Fruit fly (Drosophila melanogaster) whole organism, prepupa: Measurements from ENCODE around the gene Cyp4d21.
A peak's percentile ranks its signal among the peaks of the same experiment; 100 is the strongest.

ENCODE experiments used
- Blimp-1 ChIP-seq: fragments of 200-800 bp; sonication (Bioruptor generic); optimal IDR thresholded peaks from 3 replicates; lab custom pipeline; 2017; ENCODE audit warnings: missing biosample characterization, missing genetic modification characterization, mild to moderate bottlenecking, moderate library complexity, missing genetic modification reagents
- CG10669 ChIP-seq: fragments of 200-800 bp; sonication (Bioruptor generic); optimal IDR thresholded peaks from 3 replicates; lab custom pipeline; 2018; ENCODE audit warnings: missing biosample characterization, mild to moderate bottlenecking, missing genetic modification characterization, moderate library complexity
- CG11902 ChIP-seq: fragments of 200-800 bp; sonication (Bioruptor generic); optimal IDR thresholded peaks from 3 replicates; lab custom pipeline; 2016; ENCODE audit warnings: missing biosample characterization, missing genetic modification characterization
- CG15336 ChIP-seq: fragments of 200-800 bp; sonication (Bioruptor generic); IDR thresholded peaks from 2 replicates; pipeline ENCODE4 v1.3.6; 2022; ENCODE audit warnings: missing biosample characterization, missing genetic modification characterization
- CG16779 ChIP-seq: fragments of 200-800 bp; sonication (Bioruptor generic); optimal IDR thresholded peaks from 3 replicates; lab custom pipeline; 2017; ENCODE audit warnings: missing biosample characterization, mild to moderate bottlenecking, missing genetic modification characterization
- CG3032 ChIP-seq: fragments of 200-800 bp; optimal IDR thresholded peaks from 2 replicates; lab custom pipeline; 2019; ENCODE audit warnings: missing biosample characterization, mild to moderate bottlenecking, missing genetic modification characterization, moderate library complexity
- CG32006 ChIP-seq: fragments of 200-800 bp; sonication (Bioruptor generic); optimal IDR thresholded peaks from 3 replicates; lab custom pipeline; 2017; ENCODE audit warnings: missing biosample characterization, mild to moderate bottlenecking, missing genetic modification characterization
- CG34406 ChIP-seq: fragments of 200-800 bp; sonication (Bioruptor generic); optimal IDR thresholded peaks from 3 replicates; lab custom pipeline; 2016; ENCODE audit warnings: missing biosample characterization, missing genetic modification characterization
- CG3919 ChIP-seq: fragments of 200-800 bp; sonication (Bioruptor generic); optimal IDR thresholded peaks from 3 replicates; lab custom pipeline; 2016; ENCODE audit warnings: missing biosample characterization, missing genetic modification characterization
- CG4318 ChIP-seq: fragments of 200-800 bp; sonication (Bioruptor generic); optimal IDR thresholded peaks from 3 replicates; lab custom pipeline; 2017; ENCODE audit warnings: missing biosample characterization, mild to moderate bottlenecking, missing genetic modification characterization
- CG6163 ChIP-seq: fragments of 200-800 bp; sonication (Bioruptor generic); IDR thresholded peaks from 3 replicates; pipeline ENCODE4 v1.3.6; 2022; ENCODE audit warnings: missing biosample characterization, missing genetic modification characterization
- CG6276 ChIP-seq: fragments of 200-800 bp; sonication (Bioruptor generic); optimal IDR thresholded peaks from 2 replicates; lab custom pipeline; 2017; ENCODE audit warnings: missing biosample characterization, mild to moderate bottlenecking, missing genetic modification characterization
- CG6792 ChIP-seq: fragments of 200-800 bp; sonication (Bioruptor generic); optimal IDR thresholded peaks from 3 replicates; lab custom pipeline; 2016; ENCODE audit warnings: missing biosample characterization, missing genetic modification characterization
- CG6808 ChIP-seq: fragments of 200-800 bp; sonication (Bioruptor generic); optimal IDR thresholded peaks from 3 replicates; lab custom pipeline; 2017; ENCODE audit warnings: missing biosample characterization, missing genetic modification characterization, mild to moderate bottlenecking, moderate library complexity, missing genetic modification reagents
- CG6854 ChIP-seq: fragments of 200-800 bp; sonication (Bioruptor generic); optimal IDR thresholded peaks from 2 replicates; lab custom pipeline; 2017; ENCODE audit warnings: missing biosample characterization, mild to moderate bottlenecking, missing genetic modification characterization
- CG7368 ChIP-seq: fragments of 200-800 bp; sonication (Bioruptor generic); optimal IDR thresholded peaks from 3 replicates; lab custom pipeline; 2016; ENCODE audit warnings: missing biosample characterization, missing genetic modification characterization
- CG8119 ChIP-seq: fragments of 200-800 bp; sonication (Bioruptor generic); IDR thresholded peaks from 3 replicates; pipeline ENCODE4 v1.3.6; 2022; ENCODE audit warnings: missing biosample characterization, missing genetic modification characterization
- CG8632 ChIP-seq: fragments of 200-800 bp; sonication (Bioruptor generic); optimal IDR thresholded peaks from 3 replicates; lab custom pipeline; 2016; ENCODE audit warnings: missing biosample characterization, missing genetic modification characterization
- CG9139 ChIP-seq: fragments of 200-800 bp; sonication (Bioruptor generic); optimal IDR thresholded peaks from 3 replicates; lab custom pipeline; 2017; ENCODE audit warnings: missing biosample characterization, mild to moderate bottlenecking, missing genetic modification characterization
- Eip75B ChIP-seq: fragments of 200-800 bp; sonication (Bioruptor generic); optimal IDR thresholded peaks from 3 replicates; lab custom pipeline; 2016; ENCODE audit warnings: missing biosample characterization, missing genetic modification characterization
- Eip78C ChIP-seq: fragments of 200-800 bp; sonication (Bioruptor generic); peaks from one replicate; lab custom pipeline; 2016; ENCODE audit warnings: missing biosample characterization, missing genetic modification characterization
- Eip93F ChIP-seq: fragments of 200-800 bp; sonication (Bioruptor generic); optimal IDR thresholded peaks from 2 replicates; lab custom pipeline; 2016; ENCODE audit warnings: missing biosample characterization, mild to moderate bottlenecking, missing genetic modification characterization
- Hr38 ChIP-seq: sonication (Bioruptor generic); optimal IDR thresholded peaks from 2 replicates; lab custom pipeline; 2016; ENCODE audit warnings: missing biosample characterization, missing genetic modification characterization
- Hr39 ChIP-seq: fragments of 200-800 bp; sonication (Bioruptor generic); optimal IDR thresholded peaks from 2 replicates; lab custom pipeline; 2016; ENCODE audit warnings: missing biosample characterization, missing genetic modification characterization
- Hr4 ChIP-seq: fragments of 200-800 bp; sonication (Bioruptor generic); optimal IDR thresholded peaks from 3 replicates; lab custom pipeline; 2016; ENCODE audit warnings: missing biosample characterization, missing genetic modification characterization
- Lpt ChIP-seq: fragments of 200-800 bp; sonication (Bioruptor generic); optimal IDR thresholded peaks from 3 replicates; lab custom pipeline; 2016; ENCODE audit warnings: missing biosample characterization, missing genetic modification characterization
- Met ChIP-seq: fragments of 200-800 bp; sonication (Bioruptor generic); optimal IDR thresholded peaks from 3 replicates; lab custom pipeline; 2016; ENCODE audit warnings: missing biosample characterization, missing genetic modification characterization
- OdsH ChIP-seq: fragments of 200-800 bp; sonication (Bioruptor generic); optimal IDR thresholded peaks from 3 replicates; lab custom pipeline; 2016; ENCODE audit warnings: missing biosample characterization, missing genetic modification characterization
- Smox ChIP-seq: fragments of 200-800 bp; sonication (Bioruptor generic); optimal IDR thresholded peaks from 3 replicates; lab custom pipeline; 2016; ENCODE audit warnings: missing biosample characterization, missing genetic modification characterization
- Sox102F ChIP-seq: fragments of 200-800 bp; sonication (Bioruptor generic); optimal IDR thresholded peaks from 2 replicates; lab custom pipeline; 2016; ENCODE audit warnings: missing biosample characterization, mild to moderate bottlenecking, missing genetic modification characterization
- Sox14 ChIP-seq: fragments of 200-800 bp; sonication (Bioruptor generic); optimal IDR thresholded peaks from 3 replicates; lab custom pipeline; 2016; ENCODE audit warnings: missing biosample characterization, missing genetic modification characterization
- achi ChIP-seq: fragments of 200-800 bp; sonication (Bioruptor generic); optimal IDR thresholded peaks from 3 replicates; lab custom pipeline; 2016; ENCODE audit warnings: missing biosample characterization, missing genetic modification characterization
- acj6 ChIP-seq: fragments of 200-800 bp; sonication (Bioruptor generic); optimal IDR thresholded peaks from 3 replicates; lab custom pipeline; 2016; ENCODE audit warnings: missing biosample characterization, missing genetic modification characterization
- cyc ChIP-seq: fragments of 200-800 bp; sonication (Bioruptor generic); optimal IDR thresholded peaks from 3 replicates; lab custom pipeline; 2016; ENCODE audit warnings: missing biosample characterization, missing genetic modification characterization
- dac ChIP-seq: fragments of 200-800 bp; sonication (Bioruptor generic); optimal IDR thresholded peaks from 2 replicates; lab custom pipeline; 2017; ENCODE audit warnings: missing biosample characterization, mild to moderate bottlenecking, missing genetic modification characterization
- dsx ChIP-seq: fragments of 200-800 bp; optimal IDR thresholded peaks from 3 replicates; lab custom pipeline; 2019; ENCODE audit warnings: missing biosample characterization, mild to moderate bottlenecking, missing genetic modification characterization, moderate library complexity; ENCODE audit not compliant: poor library complexity, severe bottlenecking
- eg ChIP-seq: fragments of 200-800 bp; sonication (Bioruptor generic); IDR thresholded peaks from 3 replicates; pipeline ENCODE4 v1.3.6; 2022; ENCODE audit warnings: missing biosample characterization, missing genetic modification characterization
- esn ChIP-seq: fragments of 200-800 bp; sonication (Bioruptor generic); optimal IDR thresholded peaks from 2 replicates; lab custom pipeline; 2016; ENCODE audit warnings: missing biosample characterization, mild to moderate bottlenecking, missing genetic modification characterization, moderate library complexity
- fd85E ChIP-seq: fragments of 200-800 bp; sonication (Bioruptor generic); optimal IDR thresholded peaks from 3 replicates; lab custom pipeline; 2016; ENCODE audit warnings: missing biosample characterization, missing genetic modification characterization
- fkh ChIP-seq: fragments of 200-800 bp; sonication (Bioruptor generic); optimal IDR thresholded peaks from 3 replicates; lab custom pipeline; 2017; ENCODE audit warnings: missing biosample characterization, mild to moderate bottlenecking, missing genetic modification characterization, moderate library complexity
- lz ChIP-seq: fragments of 200-800 bp; sonication (Bioruptor generic); optimal IDR thresholded peaks from 3 replicates; lab custom pipeline; 2016; ENCODE audit warnings: missing biosample characterization, missing genetic modification characterization
- net ChIP-seq: fragments of 200-800 bp; sonication (Bioruptor generic); optimal IDR thresholded peaks from 3 replicates; lab custom pipeline; 2016; ENCODE audit warnings: missing biosample characterization, missing genetic modification characterization
- pdm3 ChIP-seq: fragments of 200-800 bp; sonication (Bioruptor generic); optimal IDR thresholded peaks from 3 replicates; lab custom pipeline; 2016; ENCODE audit warnings: missing biosample characterization, missing genetic modification characterization
- spab ChIP-seq: fragments of 200-800 bp; sonication (Bioruptor generic); optimal IDR thresholded peaks from 2 replicates; lab custom pipeline; 2017; ENCODE audit warnings: missing biosample characterization, mild to moderate bottlenecking, missing genetic modification characterization, missing genetic modification reagents
- ss ChIP-seq, 2 experiments: fragments of 200-800 bp; sonication (Bioruptor generic); optimal IDR thresholded peaks; 2 replicates in 1 of 2; 3 replicates in 1 of 2; lab custom pipeline; 2017 to 2018; ENCODE audit warnings: mild to moderate bottlenecking in 2 of 2, missing biosample characterization in 2 of 2, missing genetic modification characterization in 2 of 2, moderate library complexity in 1 of 2
- svp ChIP-seq: fragments of 200-800 bp; sonication (Bioruptor generic); peaks from one replicate; lab custom pipeline; 2016; ENCODE audit warnings: missing biosample characterization, missing genetic modification characterization
- topi ChIP-seq: fragments of 200-800 bp; sonication (Bioruptor generic); optimal IDR thresholded peaks from 3 replicates; lab custom pipeline; 2016; ENCODE audit warnings: missing biosample characterization, missing genetic modification characterization
- vri ChIP-seq: fragments of 200-800 bp; sonication (Bioruptor generic); optimal IDR thresholded peaks from 3 replicates; lab custom pipeline; 2016; ENCODE audit warnings: missing biosample characterization, mild to moderate bottlenecking, missing genetic modification characterization

The Cyp4d21 gene

dm6 chr2L:7596862-7597261 lies 8.5 kb upstream of the Cyp4d21 start (continued):
- TF ChIP-seq eg (GFP tag; lab: Robert Waterston, UW) = peak; percentile 76
- TF ChIP-seq CG34406 (GFP tag; lab: Kevin White, UChicago) = peak; percentile 76
- TF ChIP-seq Met (GFP tag; lab: Kevin White, UChicago) = peak; percentile 74
- peak; percentile 57 for TF ChIP-seq CG6276 (GFP tag; lab: Kevin White, UChicago)
- peak; percentile 66 for TF ChIP-seq CG11902
- TF ChIP-seq achi = peak; percentile 74
- peak; percentile 67 for TF ChIP-seq lz
- TF ChIP-seq CG6792 (GFP tag; lab: Kevin White, UChicago) = peak; percentile 81
- peak; percentile 38 for TF ChIP-seq fkh (GFP tag; lab: Kevin White, UChicago)
- peak; percentile 23 for TF ChIP-seq fd85E
- TF ChIP-seq spab (GFP tag; lab: Kevin White, UChicago) = peak; percentile 25
- TF ChIP-seq esn (GFP tag; lab: Kevin White, UChicago) = peak; percentile 76
- peak; percentile 41 for TF ChIP-seq net
- peak; percentile 80 for TF ChIP-seq CG6163
- TF ChIP-seq CG6854 (GFP tag; lab: Kevin White, UChicago) = peak; percentile 60
- TF ChIP-seq Blimp-1 (GFP tag; lab: Kevin White, UChicago) = peak; percentile 10
- TF ChIP-seq Eip93F (GFP tag; lab: Kevin White, UChicago) = peak; percentile 6
- TF ChIP-seq CG16779 (tag; lab: Kevin White, UChicago) = peak; percentile 11
- TF ChIP-seq CG7368 (GFP tag; lab: Kevin White, UChicago) = peak; percentile 53
- TF ChIP-seq Hr39 = peak; percentile 75
- TF ChIP-seq Lpt (GFP tag; lab: Kevin White, UChicago) = peak; percentile 54
- peak; percentile 35 for TF ChIP-seq CG4318 (GFP tag; lab: Kevin White, UChicago)
- peak; percentile 75 for TF ChIP-seq CG32006 (GFP tag; lab: Kevin White, UChicago)
- peak; percentile 2 for TF ChIP-seq vri
- peak; percentile 82 for TF ChIP-seq topi (GFP tag; lab: Kevin White, UChicago)
- no peak for TF ChIP-seq CG9139 (GFP tag; lab: Kevin White, UChicago)
- peak; percentile 73 for TF ChIP-seq Hr4 (GFP tag; lab: Kevin White, UChicago)
- peak; percentile 44 for TF ChIP-seq CG3032 (tag; lab: Kevin White, UChicago)
- peak; percentile 38 for TF ChIP-seq CG10669 (GFP tag; lab: Kevin White, UChicago)
- TF ChIP-seq CG15336 (GFP tag; lab: Robert Waterston, UW) = peak; percentile 79
- peak; percentile 81 for TF ChIP-seq acj6 (GFP tag; lab: Kevin White, UChicago)
- TF ChIP-seq OdsH (GFP tag; lab: Kevin White, UChicago) = peak; percentile 72
- TF ChIP-seq CG6808 (GFP tag; lab: Kevin White, UChicago) = peak; percentile 39
- TF ChIP-seq svp (GFP tag; lab: Kevin White, UChicago) = peak; percentile 84
- TF ChIP-seq Smox = peak; percentile 76

dm6 chr2L:7597431-7597830 lies 8.0 kb upstream of the Cyp4d21 start:
- TF ChIP-seq Eip93F (GFP tag; lab: Kevin White, UChicago) (no peak), ss (GFP tag; optimal IDR thresholded peaks at IDR 0.05; lab: Kevin White, UChicago) (no peak), net (no peak), svp (GFP tag; lab: Kevin White, UChicago) (peak; percentile 85), CG32006 (GFP tag; lab: Kevin White, UChicago) (peak; percentile 52), dac (GFP tag; lab: Kevin White, UChicago) (peak; percentile 15), pdm3 (GFP tag; lab: Kevin White, UChicago) (peak; percentile 15), Hr4 (GFP tag; lab: Kevin White, UChicago) (peak; percentile 63), vri (no peak), Sox14 (GFP tag; lab: Kevin White, UChicago) (no peak), CG6163 (peak; percentile 50; the same call in 1 of the 3 replicates), OdsH (GFP tag; lab: Kevin White, UChicago) (peak; percentile 43), achi (no peak), Smox (peak; percentile 35), CG6792 (GFP tag; lab: Kevin White, UChicago) (peak; percentile 28), CG3032 (tag; lab: Kevin White, UChicago) (no peak), CG4318 (GFP tag; lab: Kevin White, UChicago) (peak; percentile 12), Eip78C (peak; percentile 81), Hr38 (GFP tag; lab: Kevin White, UChicago) (no peak), Met (GFP tag; lab: Kevin White, UChicago) (peak; percentile 23), fd85E (no peak), Sox102F (no peak), cyc (peak; percentile 41), CG8632 (GFP tag; lab: Kevin White, UChicago) (no peak), CG8119 (GFP tag; lab: Robert Waterston, UW) (peak; percentile 69), Eip75B (GFP tag; lab: Kevin White, UChicago) (peak; percentile 9), acj6 (GFP tag; lab: Kevin White, UChicago) (peak; percentile 12), dsx (GFP tag; lab: Kevin White, UChicago) (no peak), topi (GFP tag; lab: Kevin White, UChicago) (peak; percentile 60), CG3919 (GFP tag; lab: Kevin White, UChicago) (peak; percentile 31), CG15336 (GFP tag; lab: Robert Waterston, UW) (peak; percentile 64)
